Fruit fly (Drosophila melanogaster) whole organism, pupa: ENCODE measurements around the gene PGRP-LE.
"Not testable (repeated sequence)": the region's sequence is repeated elsewhere in the genome, so short reads cannot be mapped to it uniquely, and the experiment has no call there.

ENCODE experiments used
- CG17806 ChIP-seq: fragments of 200-800 bp; sonication (Bioruptor generic); optimal IDR thresholded peaks from 2 replicates; lab custom pipeline; 2018; ENCODE audit warnings: missing biosample characterization, mild to moderate bottlenecking, missing genetic modification characterization, moderate library complexity
- CG32121 ChIP-seq: fragments of 200-800 bp; sonication (Bioruptor generic); IDR thresholded peaks from 2 replicates; pipeline ENCODE4 v1.3.6; 2022; ENCODE audit warnings: missing biosample characterization, missing genetic modification characterization
- CG34367 ChIP-seq: fragments of 200-800 bp; sonication (Bioruptor generic); optimal IDR thresholded peaks from 2 replicates; lab custom pipeline; 2018; ENCODE audit warnings: missing biosample characterization, mild to moderate bottlenecking, missing genetic modification characterization
- CG8159 ChIP-seq: fragments of 200-800 bp; sonication (Bioruptor generic); optimal IDR thresholded peaks from 3 replicates; lab custom pipeline; 2018; ENCODE audit warnings: missing biosample characterization, mild to moderate bottlenecking, missing genetic modification characterization, moderate library complexity
- D1 ChIP-seq: fragments of 200-800 bp; sonication (Bioruptor generic); optimal IDR thresholded peaks from 2 replicates; lab custom pipeline; 2018; ENCODE audit warnings: missing biosample characterization, mild to moderate bottlenecking, missing genetic modification characterization, moderate library complexity
- EcR ChIP-seq: fragments of 200-800 bp; sonication (Bioruptor generic); optimal IDR thresholded peaks from 3 replicates; lab custom pipeline; 2019; ENCODE audit warnings: missing biosample characterization, missing genetic modification characterization, mild to moderate bottlenecking, moderate library complexity, missing genetic modification reagents
- Ets98B ChIP-seq: fragments of 200-800 bp; sonication (Bioruptor generic); IDR thresholded peaks from 2 replicates; pipeline ENCODE4 v1.3.6; 2022; ENCODE audit warnings: missing biosample characterization, missing genetic modification characterization
- Pif1B ChIP-seq: fragments of 200-800 bp; sonication (Bioruptor generic); optimal IDR thresholded peaks from 3 replicates; lab custom pipeline; 2016; ENCODE audit warnings: missing biosample characterization, missing genetic modification characterization
- Snoo ChIP-seq: fragments of 200-800 bp; sonication (Bioruptor generic); optimal IDR thresholded peaks from 3 replicates; lab custom pipeline; 2017; ENCODE audit warnings: missing biosample characterization, mild to moderate bottlenecking, missing genetic modification characterization, inconsistent platforms
- gl ChIP-seq: fragments of 200-800 bp; sonication (Bioruptor generic); optimal IDR thresholded peaks from 2 replicates; lab custom pipeline; 2018; ENCODE audit warnings: missing biosample characterization, mild to moderate bottlenecking, missing genetic modification characterization

DNA sequence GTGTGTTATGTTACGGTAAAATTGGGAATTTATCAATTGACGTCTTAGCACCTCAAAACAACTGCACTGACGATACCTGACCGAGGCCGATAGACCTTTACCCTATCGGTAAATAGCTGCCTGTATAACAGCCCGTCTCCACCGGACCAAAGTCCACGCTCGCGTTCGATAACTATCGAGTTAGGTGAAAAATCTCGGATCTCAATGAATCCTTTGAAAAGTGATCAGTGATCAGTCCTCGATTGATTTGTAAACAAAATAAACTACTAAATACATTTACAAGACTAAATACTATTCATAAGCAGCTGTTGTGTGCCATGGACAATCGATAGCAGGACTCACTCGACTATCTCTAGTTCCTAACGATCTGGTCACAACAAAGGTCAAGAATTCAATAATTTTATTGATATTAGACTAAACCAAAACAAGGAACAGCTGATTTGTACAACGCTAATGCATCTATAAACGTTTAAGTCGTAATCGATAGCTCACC is 7.7 kb downstream of the PGRP-LE start, which contains the start of gene sordd1:
- TF ChIP-seq Ets98B (GFP tag; lab: Robert Waterston, UW) (0 out of 2 replicates have a peak, but pooled peaks have one; percentile 14), CG32121 (0 out of 2 replicates have a peak, but pooled peaks have one; percentile 15)
- not testable (repeated sequence) for TF ChIP-seq CG8159; CG34367 (tag; lab: Kevin White, UChicago); CG17806 (tag; lab: Kevin White, UChicago); EcR; Snoo; Pif1B (GFP tag; lab: Kevin White, UChicago); gl (tag; lab: Kevin White, UChicago); D1
